Worm (Caenorhabditis elegans) whole organism, early embryonic: ENCODE measurements around the gene pld-1.

Source experiments
- B0310.2 ChIP-seq: sonication (generic microtip); optimal IDR thresholded peaks from 2 replicates; lab custom pipeline; 2016; ENCODE audit warnings: mild to moderate bottlenecking, missing genetic modification characterization, missing compliant biosample characterization
- F13C5.2 ChIP-seq: sonication (generic microtip); optimal IDR thresholded peaks from 2 replicates; lab custom pipeline; 2017; ENCODE audit warnings: mild to moderate bottlenecking, missing genetic modification characterization, inconsistent platforms, missing compliant biosample characterization
- aly-1 ChIP-seq: sonication (generic microtip); optimal IDR thresholded peaks from 2 replicates; lab custom pipeline; 2016; ENCODE audit warnings: missing genetic modification characterization, missing compliant biosample characterization
- ama-1 ChIP-seq: fragments of 150-350 bp; optimal IDR thresholded peaks from 2 replicates; lab custom pipeline; 2014
- ceh-13 ChIP-seq: fragments of 200-800 bp; sonication (Bioruptor generic); optimal IDR thresholded peaks from 2 replicates; lab custom pipeline; 2018; ENCODE audit warnings: mild to moderate bottlenecking, missing genetic modification characterization, missing compliant biosample characterization
- ceh-36 ChIP-seq: sonication (generic microtip); optimal IDR thresholded peaks from 2 replicates; lab custom pipeline; 2016; ENCODE audit warnings: missing genetic modification characterization, inconsistent platforms, missing compliant biosample characterization
- ets-7 ChIP-seq: sonication (generic microtip); optimal IDR thresholded peaks from 2 replicates; lab custom pipeline; 2016; ENCODE audit warnings: missing genotype, missing genetic modification characterization, missing compliant biosample characterization
- flt-1 ChIP-seq: fragments of 200-800 bp; sonication (Bioruptor generic); IDR thresholded peaks from 2 replicates; pipeline ENCODE4 v1.3.6; 2022; ENCODE audit warnings: missing genetic modification characterization, missing compliant biosample characterization
- hmbx-1 ChIP-seq: sonication (generic microtip); optimal IDR thresholded peaks from 2 replicates; lab custom pipeline; 2016; ENCODE audit warnings: mild to moderate bottlenecking, missing genetic modification characterization, missing compliant biosample characterization
- hmg-4 ChIP-seq: fragments of 200-800 bp; sonication (Bioruptor generic); optimal IDR thresholded peaks from 2 replicates; lab custom pipeline; 2018; ENCODE audit warnings: mild to moderate bottlenecking, missing genetic modification characterization, missing compliant biosample characterization
- hnd-1 ChIP-seq: sonication (generic microtip); optimal IDR thresholded peaks from 2 replicates; lab custom pipeline; 2016; ENCODE audit warnings: missing genetic modification characterization, missing compliant biosample characterization
- pes-1 ChIP-seq: fragments of 200-800 bp; sonication (Bioruptor generic); IDR thresholded peaks from 2 replicates; pipeline ENCODE4 v1.3.6; 2022; ENCODE audit warnings: missing genetic modification reagents, missing genetic modification characterization, missing compliant biosample characterization
- scrt-1 ChIP-seq: fragments of 200-800 bp; sonication (Bioruptor generic); IDR thresholded peaks from 2 replicates; pipeline ENCODE4 v1.3.6; 2022; ENCODE audit warnings: missing genetic modification characterization, missing compliant biosample characterization
- sea-1 ChIP-seq: fragments of 200-800 bp; sonication (Bioruptor generic); conservative IDR thresholded peaks from 2 replicates; pipeline ENCODE4 v1.3.6; 2022; ENCODE audit warnings: missing genetic modification characterization, missing compliant biosample characterization
- tbx-11 ChIP-seq: fragments of 200-800 bp; sonication (Bioruptor generic); IDR thresholded peaks from 2 replicates; pipeline ENCODE4 v1.3.6; 2022; ENCODE audit warnings: missing genetic modification characterization, missing compliant biosample characterization
- tbx-37 ChIP-seq: fragments of 200-800 bp; sonication (Bioruptor generic); conservative IDR thresholded peaks from 2 replicates; pipeline ENCODE4 v1.3.6; 2022; ENCODE audit warnings: missing genetic modification reagents, missing genetic modification characterization, missing compliant biosample characterization
- tra-4 ChIP-seq: sonication (generic microtip); optimal IDR thresholded peaks from 2 replicates; lab custom pipeline; 2017; ENCODE audit warnings: missing genetic modification characterization, missing compliant biosample characterization

The pld-1 gene

ce11 chrII:5099649-5100048, 8.2 kb upstream of the pld-1 start, which contains the start of gene C04G6.6:
TSS of gene C04G6.6 (minus strand) at chrII:5099749.
- TF ChIP-seq sea-1 (no peak), pes-1 (no peak), F13C5.2 (tag; lab: Kevin White, UChicago) (no peak), B0310.2 (tag; lab: Kevin White, UChicago) (no peak), flt-1 (GFP tag; lab: Robert Waterston, UW) (no peak), hmbx-1 (no peak), hmg-4 (GFP tag; lab: Kevin White, UChicago) (no peak), ama-1 (lab: Kevin White, UChicago) (no peak), scrt-1 (GFP tag; lab: Robert Waterston, UW) (no peak), tbx-37 (no peak), aly-1 (tag; lab: Kevin White, UChicago) (no peak), ceh-36 (no peak), ceh-13 (GFP tag; lab: Kevin White, UChicago) (no peak), tbx-11 (no peak), tra-4 (no peak), hnd-1 (tag; lab: Kevin White, UChicago) (no peak), ets-7 (tag; lab: Kevin White, UChicago) (no peak)

ce11 chrII:5099034-5099433, 7.5 kb upstream of the pld-1 start:
- TF ChIP-seq ets-7 (tag; lab: Kevin White, UChicago) (no peak), ceh-13 (GFP tag; lab: Kevin White, UChicago) (no peak), flt-1 (GFP tag; lab: Robert Waterston, UW) (no peak), B0310.2 (tag; lab: Kevin White, UChicago) (no peak), tbx-11 (no peak), F13C5.2 (tag; lab: Kevin White, UChicago) (no peak)

- TF ChIP-seq scrt-1 (GFP tag; lab: Robert Waterston, UW): peak; percentile 81
- peak; percentile 90 for TF ChIP-seq tbx-37
- peak; percentile 99 for TF ChIP-seq tbx-11
- peak; percentile 89 for TF ChIP-seq sea-1
Measured at ce11 chrII:5097463-5097862, 6.0 kb upstream of the pld-1 start.

ce11 chrII:5093945-5094344, 2.5 kb upstream of the pld-1 start, which contains the start of gene C04G6.13:
TSS of gene C04G6.13 (plus strand) at chrII:5094245.
- TF ChIP-seq flt-1 (GFP tag; lab: Robert Waterston, UW) (no peak), tra-4 (no peak), hmbx-1 (no peak), ceh-13 (GFP tag; lab: Kevin White, UChicago) (no peak), aly-1 (tag; lab: Kevin White, UChicago) (no peak), tbx-11 (no peak), F13C5.2 (tag; lab: Kevin White, UChicago) (no peak), hnd-1 (tag; lab: Kevin White, UChicago) (no peak), ama-1 (lab: Kevin White, UChicago) (no peak), pes-1 (no peak), hmg-4 (GFP tag; lab: Kevin White, UChicago) (no peak), B0310.2 (tag; lab: Kevin White, UChicago) (no peak), ets-7 (tag; lab: Kevin White, UChicago) (no peak), ceh-36 (no peak), sea-1 (no peak), tbx-37 (no peak), scrt-1 (GFP tag; lab: Robert Waterston, UW) (no peak)

- no peak for TF ChIP-seq flt-1 (GFP tag; lab: Robert Waterston, UW)
- TF ChIP-seq ama-1 (lab: Kevin White, UChicago): no peak
- no peak for TF ChIP-seq ets-7 (tag; lab: Kevin White, UChicago)
- TF ChIP-seq ceh-36: no peak
Measured at ce11 chrII:5092362-5093281, 1.1 kb upstream of the pld-1 start, which contains the start of gene C04G6.2. TSS of gene C04G6.2 (plus strand) at chrII:5093231.

DNA sequence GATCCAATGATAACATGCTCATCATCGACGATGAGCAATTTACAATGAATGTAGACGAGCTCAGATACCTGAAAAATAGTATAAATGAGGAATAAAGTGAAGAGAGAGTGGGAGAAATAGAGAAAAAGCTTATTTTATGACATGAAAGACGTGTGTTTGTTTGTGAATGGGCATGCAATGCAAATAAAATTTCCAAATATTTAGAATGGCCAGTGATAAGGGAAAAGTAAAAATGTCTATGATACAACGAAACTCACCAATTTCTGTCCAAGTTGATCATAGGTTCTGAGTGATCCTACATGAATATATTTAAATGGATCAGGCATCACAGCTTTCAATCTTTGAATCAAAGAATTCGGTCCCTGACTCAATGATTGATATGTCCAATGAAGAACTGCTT, 5.3 kb downstream of the pld-1 start:
- no peak for TF ChIP-seq tbx-37

ce11 chrII:5085450-5085849, 6.0 kb downstream of the pld-1 start, which contains the start of gene txt-9:
TSS of gene txt-9 (plus strand) at chrII:5085785.
- TF ChIP-seq scrt-1 (GFP tag; lab: Robert Waterston, UW): no peak
- TF ChIP-seq tbx-11: no peak
- no peak for TF ChIP-seq tbx-37
- no peak for TF ChIP-seq ceh-36
- TF ChIP-seq aly-1 (tag; lab: Kevin White, UChicago): no peak
- no peak for TF ChIP-seq hmg-4 (GFP tag; lab: Kevin White, UChicago)
- no peak for TF ChIP-seq ama-1 (lab: Kevin White, UChicago)
- TF ChIP-seq ceh-13 (GFP tag; lab: Kevin White, UChicago): no peak
- no peak for TF ChIP-seq sea-1
- no peak for TF ChIP-seq B0310.2 (tag; lab: Kevin White, UChicago)
- no peak for TF ChIP-seq F13C5.2 (tag; lab: Kevin White, UChicago)

- TF ChIP-seq scrt-1 (GFP tag; lab: Robert Waterston, UW) (no peak), sea-1 (no peak), ceh-36 (no peak), aly-1 (tag; lab: Kevin White, UChicago) (no peak)
Measured at ce11 chrII:5084225-5084624, 7.3 kb downstream of the pld-1 start.
